Worm (Caenorhabditis elegans) whole organism, midembryonic: ENCODE data around the gene ech-1.1.

Experiments
- klf-2 ChIP-seq: fragments of 200-800 bp; sonication (Bioruptor generic); conservative IDR thresholded peaks from 2 replicates; pipeline ENCODE4 v1.3.6; 2022; ENCODE audit warnings: missing genetic modification reagents, missing genetic modification characterization, missing compliant biosample characterization
- med-1 ChIP-seq: sonication (generic microtip); optimal IDR thresholded peaks from 2 replicates; lab custom pipeline; 2017; ENCODE audit warnings: missing genetic modification characterization, mild to moderate bottlenecking, missing compliant biosample characterization, antibody characterized with exemption, missing genetic modification reagents; ENCODE audit not compliant: insufficient read depth

DNA sequence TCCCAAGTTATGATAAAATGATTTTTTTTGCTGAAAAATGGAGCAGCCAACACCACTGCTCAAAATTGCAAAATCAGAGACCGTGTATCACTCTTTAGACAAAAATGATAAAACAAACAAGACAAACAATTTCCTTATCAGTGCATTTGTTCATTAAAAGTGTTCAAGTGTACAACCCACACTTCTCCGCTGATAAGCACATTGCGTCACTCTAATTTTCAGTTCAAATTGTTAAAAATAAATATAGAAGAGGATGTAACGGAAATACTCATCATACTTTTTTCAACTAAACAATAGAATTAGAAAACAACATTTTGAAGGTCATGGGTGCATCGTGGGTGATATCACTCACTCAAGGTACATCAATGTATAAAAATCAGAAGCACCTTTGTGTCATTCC lies 42.7 kb downstream of the ech-1.1 start, which contains the start of gene nhr-291:
- TF ChIP-seq klf-2 (GFP tag; lab: Robert Waterston, UW) (no peak), med-1 (GFP tag; lab: Kevin White, UChicago) (no peak)
